Fruit fly (Drosophila melanogaster) whole organism, embryonic: ENCODE measurements around the gene Lst8.

Source experiments
- Blimp-1 ChIP-seq: fragments of 200-800 bp; sonication (Bioruptor generic); optimal IDR thresholded peaks from 3 replicates; lab custom pipeline; 2018; ENCODE audit warnings: missing biosample characterization, missing genetic modification characterization, mild to moderate bottlenecking, moderate library complexity, missing genetic modification reagents
- CG10462 ChIP-seq: fragments of 200-800 bp; sonication (Bioruptor generic); optimal IDR thresholded peaks from 2 replicates; lab custom pipeline; 2016; ENCODE audit warnings: missing biosample characterization, missing genetic modification characterization
- CG14014 ChIP-seq: fragments of 200-800 bp; sonication (Bioruptor generic); IDR thresholded peaks from 2 replicates; pipeline ENCODE4 v1.3.6; 2022; ENCODE audit warnings: missing biosample characterization, missing genetic modification characterization
- CG2120 ChIP-seq: fragments of 200-800 bp; sonication (Bioruptor generic); optimal IDR thresholded peaks from 3 replicates; lab custom pipeline; 2016; ENCODE audit warnings: missing biosample characterization, missing genetic modification characterization
- CG30431 ChIP-seq: fragments of 200-800 bp; sonication (Bioruptor generic); optimal IDR thresholded peaks from 2 replicates; lab custom pipeline; 2017; ENCODE audit warnings: missing biosample characterization, missing genetic modification characterization
- CG34224 ChIP-seq: fragments of 200-800 bp; sonication (Bioruptor generic); IDR thresholded peaks from 3 replicates; pipeline ENCODE4 v1.3.6; 2022; ENCODE audit warnings: missing biosample characterization, missing genetic modification characterization; ENCODE audit not compliant: partially characterized antibody
- CG3838 ChIP-seq: fragments of 200-800 bp; sonication (Bioruptor generic); optimal IDR thresholded peaks from 3 replicates; lab custom pipeline; 2016; ENCODE audit warnings: missing biosample characterization, missing genetic modification characterization
- CG43689 ChIP-seq: fragments of 200-800 bp; sonication (Bioruptor generic); IDR thresholded peaks from 2 replicates; pipeline ENCODE4 v1.3.6; 2022; ENCODE audit warnings: missing biosample characterization, missing genetic modification characterization
- CG4617 ChIP-seq: fragments of 200-800 bp; sonication (Bioruptor generic); optimal IDR thresholded peaks from 3 replicates; lab custom pipeline; 2016; ENCODE audit warnings: missing biosample characterization, missing genetic modification characterization, borderline replicate concordance
- CG6689 ChIP-seq: fragments of 200-800 bp; sonication (Bioruptor generic); IDR thresholded peaks from 2 replicates; pipeline ENCODE4 v1.3.6; 2022; ENCODE audit warnings: missing biosample characterization, missing genetic modification characterization
- CG8290 ChIP-seq, 3 experiments: fragments of 200-800 bp; sonication (Bioruptor generic); optimal IDR thresholded peaks; 2 replicates each; lab custom pipeline; 2016 to 2019; ENCODE audit warnings: missing biosample characterization in 3 of 3, missing genetic modification characterization in 3 of 3, mild to moderate bottlenecking in 2 of 3, moderate library complexity in 1 of 3
- CG9817 ChIP-seq: fragments of 200-800 bp; sonication (Bioruptor generic); optimal IDR thresholded peaks from 2 replicates; lab custom pipeline; 2018; ENCODE audit warnings: missing biosample characterization, mild to moderate bottlenecking, missing genetic modification characterization, moderate library complexity
- CG9932 ChIP-seq: fragments of 200-800 bp; sonication (Bioruptor generic); IDR thresholded peaks from 2 replicates; pipeline ENCODE4 v1.3.6; 2022; ENCODE audit warnings: missing biosample characterization, missing genetic modification characterization
- Chrac-16 ChIP-seq: fragments of 200-800 bp; sonication (Bioruptor generic); optimal IDR thresholded peaks from 3 replicates; lab custom pipeline; 2016; ENCODE audit warnings: missing biosample characterization, missing genetic modification characterization
- ERR ChIP-seq: fragments of 200-800 bp; sonication (Bioruptor generic); optimal IDR thresholded peaks from 2 replicates; lab custom pipeline; 2016; ENCODE audit warnings: missing biosample characterization, missing genetic modification characterization
- Ets65A ChIP-seq: fragments of 200-800 bp; sonication (Bioruptor generic); peaks from one replicate; lab custom pipeline; 2016; ENCODE audit warnings: missing biosample characterization, missing genetic modification characterization
- Ets97D ChIP-seq: fragments of 200-800 bp; sonication (Bioruptor generic); optimal IDR thresholded peaks from 3 replicates; lab custom pipeline; 2016; ENCODE audit warnings: missing biosample characterization, missing genetic modification characterization
- GATAe ChIP-seq: fragments of 200-800 bp; sonication (Bioruptor generic); conservative IDR thresholded peaks from 2 replicates; pipeline ENCODE4 v1.3.6; 2022; ENCODE audit warnings: missing biosample characterization, missing genetic modification characterization
- Hr78 ChIP-seq, 2 experiments: fragments of 200-800 bp in 1 of 2; fragments of >200 bp in 1 of 2; sonication (Bioruptor generic) in 1 of 2; optimal IDR thresholded peaks; 2 replicates each; lab custom pipeline; 2017 to 2019; ENCODE audit warnings: missing biosample characterization in 2 of 2, missing genetic modification characterization in 2 of 2, mild to moderate bottlenecking in 1 of 2, moderate library complexity in 1 of 2
- Jarid2 ChIP-seq: fragments of 200-800 bp; sonication (Bioruptor generic); optimal IDR thresholded peaks from 3 replicates; lab custom pipeline; 2017; ENCODE audit warnings: mild to moderate bottlenecking, missing biosample characterization, missing genetic modification reagents, missing genetic modification characterization
- Med ChIP-seq: fragments of 200-800 bp; sonication (Bioruptor generic); peaks from one replicate; lab custom pipeline; 2016; ENCODE audit warnings: missing biosample characterization, missing genetic modification characterization, mild to moderate bottlenecking, inconsistent platforms, moderate library complexity
- Mes4 ChIP-seq: fragments of 200-800 bp; sonication (Bioruptor generic); optimal IDR thresholded peaks from 2 replicates; lab custom pipeline; 2016; ENCODE audit warnings: missing biosample characterization, missing genetic modification characterization
- NfI ChIP-seq: fragments of 200-800 bp; sonication (Bioruptor generic); optimal IDR thresholded peaks from 3 replicates; lab custom pipeline; 2018; ENCODE audit warnings: missing biosample characterization, mild to moderate bottlenecking, missing genetic modification characterization, moderate library complexity
- TFAM ChIP-seq: fragments of 200-800 bp; sonication (Bioruptor generic); optimal IDR thresholded peaks from 2 replicates; lab custom pipeline; 2017; ENCODE audit warnings: missing biosample characterization, missing genetic modification characterization, inconsistent platforms
- cad ChIP-seq: fragments of >200 bp; optimal IDR thresholded peaks from 2 replicates; lab custom pipeline; 2017; ENCODE audit warnings: missing biosample characterization, missing genetic modification characterization
- chinmo ChIP-seq: fragments of 200-800 bp; sonication (Bioruptor generic); IDR thresholded peaks from 4 replicates; pipeline ENCODE4 v1.3.6; 2022; ENCODE audit warnings: missing biosample characterization, missing genetic modification characterization; ENCODE audit not compliant: partially characterized antibody
- chm ChIP-seq: fragments of 200-800 bp; sonication (Bioruptor generic); IDR thresholded peaks from 2 replicates; pipeline ENCODE4 v1.3.6; 2022; ENCODE audit warnings: missing biosample characterization, missing genetic modification characterization
- ci ChIP-seq: fragments of 200-800 bp; sonication (Bioruptor generic); IDR thresholded peaks from 3 replicates; pipeline ENCODE4 v1.3.6; 2022; ENCODE audit warnings: missing biosample characterization, missing genetic modification characterization
- cwo ChIP-seq: fragments of 200-800 bp; sonication (Bioruptor generic); optimal IDR thresholded peaks from 3 replicates; lab custom pipeline; 2017; ENCODE audit warnings: missing biosample characterization, missing genetic modification characterization, mild to moderate bottlenecking, moderate library complexity, missing genetic modification reagents
- en ChIP-seq: fragments of 200-800 bp; sonication (Bioruptor generic); optimal IDR thresholded peaks from 2 replicates; lab custom pipeline; 2016; ENCODE audit warnings: missing biosample characterization, missing genetic modification characterization
- esg ChIP-seq: fragments of 200-800 bp; sonication (Bioruptor generic); conservative IDR thresholded peaks from 2 replicates; pipeline ENCODE4 v1.3.6; 2022; ENCODE audit warnings: missing biosample characterization, missing genetic modification characterization
- ftz-f1 ChIP-seq: fragments of 200-800 bp; sonication (Bioruptor generic); optimal IDR thresholded peaks from 2 replicates; lab custom pipeline; 2016; ENCODE audit warnings: missing biosample characterization, missing genetic modification characterization
- hkb ChIP-seq, 2 experiments: fragments of 200-800 bp in 1 of 2; fragments of >200 bp in 1 of 2; sonication (Bioruptor generic) in 1 of 2; IDR thresholded peaks in 1 of 2; optimal IDR thresholded peaks in 1 of 2; 2 replicates each; pipeline versions ENCODE4 v1.3.6 to Lab custom; 2017 to 2022; ENCODE audit warnings: missing biosample characterization in 1 of 2, missing genetic modification characterization in 1 of 2
- kay ChIP-seq: fragments of 200-800 bp; sonication (Bioruptor generic); optimal IDR thresholded peaks from 2 replicates; lab custom pipeline; 2016; ENCODE audit warnings: missing biosample characterization, missing genetic modification characterization
- lab ChIP-seq: fragments of 200-800 bp; sonication (Bioruptor generic); optimal IDR thresholded peaks from 3 replicates; lab custom pipeline; 2017; ENCODE audit warnings: missing biosample characterization, missing genetic modification characterization, mild to moderate bottlenecking, moderate library complexity, missing genetic modification reagents
- maf-S ChIP-seq: fragments of 200-800 bp; sonication (Bioruptor generic); optimal IDR thresholded peaks from 2 replicates; lab custom pipeline; 2016; ENCODE audit warnings: missing biosample characterization, missing genetic modification characterization
- nom ChIP-seq: fragments of 200-800 bp; sonication (Bioruptor generic); optimal IDR thresholded peaks from 2 replicates; lab custom pipeline; 2017; ENCODE audit warnings: missing biosample characterization, missing genetic modification characterization, mild to moderate bottlenecking, moderate library complexity, missing genetic modification reagents
- rib ChIP-seq: fragments of 200-800 bp; sonication (Bioruptor generic); IDR thresholded peaks from 2 replicates; pipeline ENCODE4 v1.3.6; 2022; ENCODE audit warnings: missing biosample characterization, missing genetic modification characterization
- row ChIP-seq: fragments of 200-800 bp; sonication (Bioruptor generic); IDR thresholded peaks from 3 replicates; pipeline ENCODE4 v1.3.6; 2022; ENCODE audit warnings: missing biosample characterization, missing genetic modification characterization
- sim ChIP-seq: fragments of 200-800 bp; sonication (Bioruptor generic); IDR thresholded peaks from 2 replicates; pipeline ENCODE4 v1.3.6; 2022; ENCODE audit warnings: missing biosample characterization, missing genetic modification characterization
- slbo ChIP-seq: fragments of 200-800 bp; sonication (Bioruptor generic); IDR thresholded peaks from 2 replicates; pipeline ENCODE4 v1.3.6; 2022; ENCODE audit warnings: missing biosample characterization, missing genetic modification characterization
- slou ChIP-seq: fragments of 200-800 bp; sonication (Bioruptor generic); optimal IDR thresholded peaks from 3 replicates; lab custom pipeline; 2016; ENCODE audit warnings: missing biosample characterization, missing genetic modification characterization
- slp2 ChIP-seq: fragments of 200-800 bp; sonication (Bioruptor generic); optimal IDR thresholded peaks from 2 replicates; lab custom pipeline; 2016; ENCODE audit warnings: missing biosample characterization, missing genetic modification characterization
- sqz ChIP-seq: fragments of 200-800 bp; sonication (Bioruptor generic); optimal IDR thresholded peaks from 3 replicates; lab custom pipeline; 2018; ENCODE audit warnings: missing biosample characterization, mild to moderate bottlenecking, missing genetic modification characterization
- vvl ChIP-seq: fragments of 200-800 bp; sonication (Bioruptor generic); IDR thresholded peaks from 2 replicates; pipeline ENCODE4 v1.3.6; 2022; ENCODE audit warnings: missing biosample characterization, missing genetic modification characterization
- wek ChIP-seq: fragments of 200-800 bp; sonication (Bioruptor generic); optimal IDR thresholded peaks from 3 replicates; lab custom pipeline; 2018; ENCODE audit warnings: missing biosample characterization, mild to moderate bottlenecking, missing genetic modification characterization, moderate library complexity
- zen ChIP-seq: fragments of 200-800 bp; sonication (Bioruptor generic); optimal IDR thresholded peaks from 3 replicates; lab custom pipeline; 2018; ENCODE audit warnings: missing biosample characterization, mild to moderate bottlenecking, missing genetic modification characterization, moderate library complexity
- zf30C ChIP-seq: fragments of 200-800 bp; sonication (Bioruptor generic); optimal IDR thresholded peaks from 3 replicates; lab custom pipeline; 2018; ENCODE audit warnings: missing biosample characterization, mild to moderate bottlenecking, missing genetic modification characterization

Gene Lst8

DNA sequence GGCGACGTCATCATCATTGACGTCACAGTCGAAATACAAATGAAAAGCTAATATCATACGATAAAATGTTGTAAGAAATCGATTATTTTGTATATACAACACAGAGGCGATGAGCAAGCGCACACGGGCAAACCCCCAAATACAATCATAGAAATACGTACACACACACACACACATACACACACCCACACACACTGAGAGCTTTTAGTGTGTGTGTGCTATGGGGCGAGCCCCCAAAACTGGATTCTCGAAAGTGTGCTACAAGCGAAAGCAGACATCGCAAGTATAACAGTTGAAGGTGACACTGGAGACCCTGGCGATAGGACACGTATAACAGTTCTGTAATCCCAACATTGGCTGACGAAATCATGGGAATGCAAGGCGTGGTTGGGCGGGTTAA is 23.9 kb downstream of the Lst8 start (continued):
- TF ChIP-seq TFAM (GFP tag; lab: Kevin White, UChicago) (no peak), CG30431 (GFP tag; lab: Kevin White, UChicago) (no peak), Chrac-16 (GFP tag; lab: Kevin White, UChicago) (no peak), esg (GFP tag; lab: Robert Waterston, UW) (no peak), CG9817 (tag; lab: Kevin White, UChicago) (no peak), maf-S (no peak), CG9932 (GFP tag; lab: Robert Waterston, UW) (0 out of 2 replicates have a peak, but pooled peaks have one; percentile 8), NfI (GFP tag; lab: Kevin White, UChicago) (no peak), CG3838 (GFP tag; lab: Kevin White, UChicago) (no peak), cad (no peak), en (GFP tag; lab: Kevin White, UChicago) (no peak), CG14014 (GFP tag; lab: Robert Waterston, UW) (no peak), Mes4 (GFP tag; lab: Kevin White, UChicago) (no peak), CG10462 (GFP tag; lab: Kevin White, UChicago) (no peak), zen (no peak), Ets97D (GFP tag; lab: Kevin White, UChicago) (no peak), chm (GFP tag; lab: Robert Waterston, UW) (no peak), CG8290 (GFP tag; optimal IDR thresholded peaks at IDR 0.05; lab: Kevin White, UChicago) (no peak), CG8290 (tag; optimal IDR thresholded peaks at IDR 0.05; lab: Kevin White, UChicago) (peak in 1 of 2 experiments; percentile 11), zf30C (GFP tag; lab: Kevin White, UChicago) (no peak), Jarid2 (GFP tag; lab: Kevin White, UChicago) (no peak), sim (GFP tag; lab: Robert Waterston, UW) (no peak), CG34224 (GFP tag; lab: Robert Waterston, UW) (no peak), slp2 (GFP tag; lab: Kevin White, UChicago) (no peak), kay (GFP tag; lab: Kevin White, UChicago) (peak; percentile 15)

DNA sequence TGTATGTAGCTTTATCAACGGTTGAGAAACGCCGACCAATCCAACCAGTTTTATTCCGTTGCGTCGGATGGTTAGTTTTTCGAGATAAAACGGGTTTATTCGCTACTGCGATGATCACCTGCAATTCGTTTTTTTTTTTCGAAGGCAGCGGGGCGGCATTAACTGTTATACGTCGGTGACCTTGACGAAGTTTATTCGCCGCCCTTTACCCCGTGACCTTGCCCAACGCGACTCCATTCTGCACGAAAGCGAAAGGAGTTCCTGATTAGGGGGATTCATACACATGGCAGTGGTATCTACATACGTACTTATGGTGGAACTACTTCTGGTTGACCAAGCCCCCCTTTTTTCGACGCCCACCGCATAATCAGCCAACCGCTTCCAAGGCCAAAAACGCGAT is 25.2 kb downstream of the Lst8 start:
- TF ChIP-seq ftz-f1 (GFP tag; lab: Kevin White, UChicago) (peak; percentile 90), wek (GFP tag; lab: Kevin White, UChicago) (peak; percentile 61), chinmo (GFP tag; lab: Robert Waterston, UW) (0 out of 4 replicates have a peak, but pooled peaks have one; percentile 71), lab (peak; percentile 26), CG4617 (GFP tag; lab: Kevin White, UChicago) (no peak), row (0 out of 3 replicates have a peak, but pooled peaks have one; percentile 9), rib (0 out of 2 replicates have a peak, but pooled peaks have one; percentile 17), sqz (GFP tag; lab: Kevin White, UChicago) (peak; percentile 72), GATAe (GFP tag; lab: Robert Waterston, UW) (no peak), hkb (optimal IDR thresholded peaks at IDR 0.05; lab: Kevin White, UChicago) (no peak), hkb (GFP tag; IDR thresholded peaks at IDR 0.05; lab: Robert Waterston, UW) (peak; percentile 26; the same call in 1 of the 2 replicates), Blimp-1 (GFP tag; lab: Kevin White, UChicago) (peak; percentile 85), slou (GFP tag; lab: Kevin White, UChicago) (no peak), Ets65A (GFP tag; lab: Kevin White, UChicago) (peak; percentile 10), ERR (peak; percentile 38), CG43689 (GFP tag; lab: Robert Waterston, UW) (no peak), cwo (GFP tag; lab: Kevin White, UChicago) (peak; percentile 61), CG2120 (GFP tag; lab: Kevin White, UChicago) (peak; percentile 2), nom (GFP tag; lab: Kevin White, UChicago) (peak; percentile 17), ci (GFP tag; lab: Robert Waterston, UW) (no peak), vvl (GFP tag; lab: Robert Waterston, UW) (0 out of 2 replicates have a peak, but pooled peaks have one; percentile 8), slbo (GFP tag; lab: Robert Waterston, UW) (peak; percentile 20; the same call in 1 of the 2 replicates), Med (GFP tag; lab: Kevin White, UChicago) (peak; percentile 51), Hr78 (GFP tag; optimal IDR thresholded peaks at IDR 0.05; lab: Kevin White, UChicago) (peak in 1 of 2 experiments; percentile 57), CG6689 (GFP tag; lab: Robert Waterston, UW) (0 out of 2 replicates have a peak, but pooled peaks have one; percentile 13)
